Fruit fly (Drosophila melanogaster): ENCODE measurements around the gene CG32563.

- TF ChIP-seq CG13775 (GFP tag; optimal IDR thresholded peaks at IDR 0.05), result no peak
- TF ChIP-seq Oli (tag; optimal IDR thresholded peaks at IDR 0.05), result no peak
- TF ChIP-seq Ravus (GFP tag; IDR thresholded peaks at IDR 0.05), result no peak
- TF ChIP-seq CG8478 (optimal IDR thresholded peaks at IDR 0.05), result no peak
- no peak for TF ChIP-seq D19A (tag; optimal IDR thresholded peaks at IDR 0.05)
- TF ChIP-seq fru (optimal IDR thresholded peaks at IDR 0.05), result no peak
Observed at dm6 chrX:17218232-17218951, 10.2 kb downstream of the CG32563 start, which contains the start of gene CG12998.
